Fruit fly (Drosophila melanogaster) whole organism, pupa: ENCODE data around the gene Rbp1.
A peak's percentile ranks its signal among the peaks of the same experiment; 100 is the strongest.

Experiments used
- CG10348 ChIP-seq: fragments of 200-800 bp; sonication (Bioruptor generic); IDR thresholded peaks from 2 replicates; pipeline ENCODE4 v1.3.6; 2022; ENCODE audit warnings: missing biosample characterization, missing genetic modification characterization
- CG12605 ChIP-seq: fragments of 200-800 bp; sonication (Bioruptor generic); IDR thresholded peaks from 2 replicates; pipeline ENCODE4 v1.3.6; 2022; ENCODE audit warnings: missing biosample characterization, missing genetic modification characterization
- CG13204 ChIP-seq: fragments of 200-800 bp; sonication (Bioruptor generic); optimal IDR thresholded peaks from 2 replicates; lab custom pipeline; 2018; ENCODE audit warnings: missing biosample characterization, mild to moderate bottlenecking, missing genetic modification characterization, moderate library complexity
- CG14655 ChIP-seq: fragments of 200-800 bp; sonication (Bioruptor generic); optimal IDR thresholded peaks from 3 replicates; lab custom pipeline; 2017; ENCODE audit warnings: mild to moderate bottlenecking, missing biosample characterization, missing genetic modification reagents, missing genetic modification characterization
- CG15710 ChIP-seq: fragments of 200-800 bp; sonication (Bioruptor generic); optimal IDR thresholded peaks from 2 replicates; lab custom pipeline; 2018; ENCODE audit warnings: missing biosample characterization, mild to moderate bottlenecking, missing genetic modification characterization, moderate library complexity
- CG17806 ChIP-seq: fragments of 200-800 bp; sonication (Bioruptor generic); optimal IDR thresholded peaks from 2 replicates; lab custom pipeline; 2018; ENCODE audit warnings: missing biosample characterization, mild to moderate bottlenecking, missing genetic modification characterization, moderate library complexity
- CG32121 ChIP-seq: fragments of 200-800 bp; sonication (Bioruptor generic); IDR thresholded peaks from 2 replicates; pipeline ENCODE4 v1.3.6; 2022; ENCODE audit warnings: missing biosample characterization, missing genetic modification characterization
- CG34367 ChIP-seq: fragments of 200-800 bp; sonication (Bioruptor generic); optimal IDR thresholded peaks from 2 replicates; lab custom pipeline; 2018; ENCODE audit warnings: missing biosample characterization, mild to moderate bottlenecking, missing genetic modification characterization
- CG4496 ChIP-seq: fragments of 200-800 bp; sonication (Bioruptor generic); IDR thresholded peaks from 3 replicates; pipeline ENCODE4 v1.3.6; 2022; ENCODE audit warnings: missing biosample characterization, missing genetic modification characterization
- CG8159 ChIP-seq: fragments of 200-800 bp; sonication (Bioruptor generic); optimal IDR thresholded peaks from 3 replicates; lab custom pipeline; 2018; ENCODE audit warnings: missing biosample characterization, mild to moderate bottlenecking, missing genetic modification characterization, moderate library complexity
- CG8301 ChIP-seq: fragments of 200-800 bp; sonication (Bioruptor generic); optimal IDR thresholded peaks from 2 replicates; lab custom pipeline; 2018; ENCODE audit warnings: missing biosample characterization, mild to moderate bottlenecking, missing genetic modification characterization
- CG9948 ChIP-seq: fragments of 200-800 bp; sonication (Bioruptor generic); optimal IDR thresholded peaks from 2 replicates; lab custom pipeline; 2018; ENCODE audit warnings: missing biosample characterization, mild to moderate bottlenecking, missing genetic modification characterization, moderate library complexity
- D1 ChIP-seq: fragments of 200-800 bp; sonication (Bioruptor generic); optimal IDR thresholded peaks from 2 replicates; lab custom pipeline; 2018; ENCODE audit warnings: missing biosample characterization, mild to moderate bottlenecking, missing genetic modification characterization, moderate library complexity
- EcR ChIP-seq: fragments of 200-800 bp; sonication (Bioruptor generic); optimal IDR thresholded peaks from 3 replicates; lab custom pipeline; 2019; ENCODE audit warnings: missing biosample characterization, missing genetic modification characterization, mild to moderate bottlenecking, moderate library complexity, missing genetic modification reagents
- Ets98B ChIP-seq: fragments of 200-800 bp; sonication (Bioruptor generic); IDR thresholded peaks from 2 replicates; pipeline ENCODE4 v1.3.6; 2022; ENCODE audit warnings: missing biosample characterization, missing genetic modification characterization
- Pif1A ChIP-seq: fragments of 200-800 bp; sonication (Bioruptor generic); optimal IDR thresholded peaks from 3 replicates; lab custom pipeline; 2016; ENCODE audit warnings: missing biosample characterization, missing genetic modification characterization
- Pif1B ChIP-seq: fragments of 200-800 bp; sonication (Bioruptor generic); optimal IDR thresholded peaks from 3 replicates; lab custom pipeline; 2016; ENCODE audit warnings: missing biosample characterization, missing genetic modification characterization
- Snoo ChIP-seq: fragments of 200-800 bp; sonication (Bioruptor generic); optimal IDR thresholded peaks from 3 replicates; lab custom pipeline; 2017; ENCODE audit warnings: missing biosample characterization, mild to moderate bottlenecking, missing genetic modification characterization, inconsistent platforms
- fd96Ca ChIP-seq: fragments of 200-800 bp; sonication (Bioruptor generic); IDR thresholded peaks from 3 replicates; pipeline ENCODE4 v1.3.6; 2022; ENCODE audit warnings: missing biosample characterization, missing genetic modification characterization
- gl ChIP-seq: fragments of 200-800 bp; sonication (Bioruptor generic); optimal IDR thresholded peaks from 2 replicates; lab custom pipeline; 2018; ENCODE audit warnings: missing biosample characterization, mild to moderate bottlenecking, missing genetic modification characterization
- rn ChIP-seq: fragments of 200-800 bp; sonication (Bioruptor generic); IDR thresholded peaks from 2 replicates; pipeline ENCODE4 v1.3.6; 2022; ENCODE audit warnings: missing biosample characterization, missing genetic modification characterization

The Rbp1 gene

DNA sequence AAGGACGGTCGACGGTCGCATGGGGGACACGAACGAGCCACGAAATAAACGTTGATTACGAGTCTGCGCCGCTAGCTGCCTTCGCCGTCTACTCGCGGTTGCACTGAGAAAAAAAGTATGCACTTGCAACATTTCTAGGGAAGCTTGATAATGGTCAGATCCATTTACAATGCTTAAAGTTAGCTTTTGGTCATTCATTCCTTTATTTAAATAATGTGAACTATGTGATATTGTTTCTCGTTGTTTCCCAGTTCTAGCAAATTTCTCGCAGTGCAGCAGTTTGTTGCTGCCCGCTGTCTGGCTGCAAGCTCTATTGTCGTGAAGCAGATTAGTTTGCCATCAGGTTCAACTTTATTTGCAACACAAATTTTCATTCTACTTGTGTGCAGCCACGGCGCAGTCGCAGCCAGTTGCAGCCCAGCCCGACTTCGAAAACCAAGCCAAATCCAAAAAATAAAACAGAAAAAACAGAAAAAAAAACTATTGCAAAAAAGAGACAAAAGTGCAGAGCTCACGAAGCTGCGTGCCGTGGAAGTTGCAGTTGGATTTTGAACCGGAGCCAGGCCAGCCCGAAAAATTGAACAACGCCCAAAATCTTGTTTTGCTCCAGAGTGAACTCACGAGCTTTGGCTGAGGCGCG is 48.5 kb downstream of the Rbp1 start:
- TF ChIP-seq Ets98B (GFP tag; lab: Robert Waterston, UW) (peak; percentile 90), Pif1A (GFP tag; lab: Kevin White, UChicago) (peak; percentile 92), CG15710 (peak; percentile 73), CG10348 (GFP tag; lab: Robert Waterston, UW) (peak; percentile 38; the same call in 1 of the 2 replicates), gl (tag; lab: Kevin White, UChicago) (peak; percentile 91), Snoo (tag; lab: Kevin White, UChicago) (peak; percentile 27), CG12605 (GFP tag; lab: Robert Waterston, UW) (peak; percentile 77), CG14655 (peak; percentile 96), rn (peak; percentile 79), CG8301 (tag; lab: Kevin White, UChicago) (peak; percentile 96), EcR (no peak), CG34367 (peak; percentile 62), CG17806 (tag; lab: Kevin White, UChicago) (peak; percentile 94), CG8159 (peak; percentile 91), CG32121 (GFP tag; lab: Robert Waterston, UW) (peak; percentile 93), fd96Ca (peak; percentile 97), D1 (tag; lab: Kevin White, UChicago) (peak; percentile 72), CG9948 (tag; lab: Kevin White, UChicago) (peak; percentile 89), CG4496 (GFP tag; lab: Robert Waterston, UW) (peak; percentile 96), Pif1B (GFP tag; lab: Kevin White, UChicago) (peak; percentile 88), CG13204 (GFP tag; lab: Kevin White, UChicago) (peak; percentile 37)
- TF ChIP-seq, all 21 proteins: peak for 20

DNA sequence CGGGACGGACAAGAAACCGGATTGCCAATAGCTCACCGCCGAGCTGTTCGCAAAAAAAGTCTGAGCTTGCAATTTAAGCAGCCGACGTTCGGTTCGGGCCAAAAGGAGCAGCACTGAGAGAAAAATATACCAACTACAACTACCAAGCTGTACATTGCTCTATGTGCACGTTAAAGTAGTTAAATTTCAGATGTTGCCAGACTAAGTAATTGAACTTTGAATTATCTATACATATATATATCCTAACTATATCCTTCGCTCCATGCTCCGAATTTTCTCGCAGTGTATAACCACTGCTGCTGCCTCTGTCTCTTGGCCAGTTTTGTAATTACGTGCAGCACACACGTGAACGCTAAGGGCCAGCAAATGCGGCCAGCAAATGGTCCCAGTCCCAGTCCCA is 50.7 kb downstream of the Rbp1 start:
- TF ChIP-seq D1 (tag; lab: Kevin White, UChicago) (peak; percentile 68), CG34367 (peak; percentile 95), CG8301 (tag; lab: Kevin White, UChicago) (peak; percentile 96), CG10348 (GFP tag; lab: Robert Waterston, UW) (peak; percentile 75), fd96Ca (peak; percentile 97), CG4496 (GFP tag; lab: Robert Waterston, UW) (peak; percentile 97), CG12605 (GFP tag; lab: Robert Waterston, UW) (peak; percentile 96), CG14655 (peak; percentile 96), Snoo (tag; lab: Kevin White, UChicago) (peak; percentile 96), gl (tag; lab: Kevin White, UChicago) (peak; percentile 92), CG17806 (tag; lab: Kevin White, UChicago) (peak; percentile 94), rn (peak; percentile 92), CG9948 (tag; lab: Kevin White, UChicago) (peak; percentile 94), EcR (peak; percentile 67), Pif1A (GFP tag; lab: Kevin White, UChicago) (peak; percentile 96), Ets98B (GFP tag; lab: Robert Waterston, UW) (peak; percentile 96), CG32121 (GFP tag; lab: Robert Waterston, UW) (peak; percentile 93), CG13204 (GFP tag; lab: Kevin White, UChicago) (peak; percentile 96), CG15710 (peak; percentile 94), Pif1B (GFP tag; lab: Kevin White, UChicago) (peak; percentile 96), CG8159 (peak; percentile 93)
